Fruit fly (Drosophila melanogaster): ENCODE measurements around the gene CG3808.

DNA sequence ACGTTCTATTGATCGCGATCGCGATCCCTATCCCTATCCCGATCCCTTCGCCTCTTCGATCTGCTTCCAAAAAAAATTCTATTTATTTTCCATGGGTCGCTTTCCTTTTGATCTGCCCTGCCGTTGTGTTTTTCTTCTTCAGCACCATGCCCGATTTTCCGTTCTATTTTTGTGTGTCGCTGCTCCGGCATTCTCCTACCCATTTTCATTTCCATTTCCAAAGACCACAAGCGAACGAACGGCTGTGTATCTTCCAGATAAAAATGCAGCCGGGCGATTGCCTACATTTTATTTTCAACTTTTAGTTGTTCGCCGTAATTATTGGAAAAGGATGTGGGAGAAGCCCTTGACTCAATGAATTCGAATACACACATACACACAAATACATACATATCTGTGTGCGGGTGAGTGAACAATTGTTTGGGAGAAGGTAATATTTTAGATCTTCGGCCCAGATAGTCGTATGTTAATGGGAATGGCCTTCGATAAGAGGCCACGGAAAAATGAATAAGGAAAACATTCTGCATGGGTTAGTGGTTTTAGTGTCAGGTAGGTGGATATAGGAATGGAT lies 43.1 kb upstream of the CG3808 start:
- TF ChIP-seq CG7045 (GFP tag; optimal IDR thresholded peaks at IDR 0.05) (no peak), Clk (GFP tag; optimal IDR thresholded peaks at IDR 0.05) (no peak), kay (GFP tag; ENCODE audit: borderline replicate concordance) (no peak), CG11617 (GFP tag; optimal IDR thresholded peaks at IDR 0.05) (no peak), pad (GFP tag; optimal IDR thresholded peaks at IDR 0.05) (no peak)
